Worm (Caenorhabditis elegans) whole organism, L4 larva: ENCODE measurements around the gene hsp-4.

Source experiments
- nhr-6 ChIP-seq: fragments of 150-350 bp; optimal IDR thresholded peaks from 2 replicates; lab custom pipeline; 2014; ENCODE audit warnings: missing biosample characterization, missing genetic modification characterization
- nhr-77 ChIP-seq: fragments of 150-350 bp; optimal IDR thresholded peaks from 2 replicates; lab custom pipeline; 2014; ENCODE audit warnings: missing biosample characterization, missing genetic modification characterization
- pha-4 ChIP-seq, 2 experiments: fragments of 150-350 bp in 1 of 2; fragments of 200-800 bp in 1 of 2; sonication (Bioruptor generic) in 1 of 2; IDR thresholded peaks in 1 of 2; optimal IDR thresholded peaks in 1 of 2; 2 replicates each; pipeline versions ENCODE4 v1.3.6 to Lab custom; 2014 to 2022; ENCODE audit warnings: missing genetic modification characterization in 2 of 2, missing genetic modification reagents in 2 of 2, missing biosample characterization in 1 of 2, missing compliant biosample characterization in 1 of 2
- php-3 ChIP-seq: fragments of 200-800 bp; sonication (Bioruptor generic); IDR thresholded peaks from 2 replicates; pipeline ENCODE4 v1.3.6; 2022; ENCODE audit warnings: missing genetic modification reagents, missing genetic modification characterization, missing compliant biosample characterization

DNA sequence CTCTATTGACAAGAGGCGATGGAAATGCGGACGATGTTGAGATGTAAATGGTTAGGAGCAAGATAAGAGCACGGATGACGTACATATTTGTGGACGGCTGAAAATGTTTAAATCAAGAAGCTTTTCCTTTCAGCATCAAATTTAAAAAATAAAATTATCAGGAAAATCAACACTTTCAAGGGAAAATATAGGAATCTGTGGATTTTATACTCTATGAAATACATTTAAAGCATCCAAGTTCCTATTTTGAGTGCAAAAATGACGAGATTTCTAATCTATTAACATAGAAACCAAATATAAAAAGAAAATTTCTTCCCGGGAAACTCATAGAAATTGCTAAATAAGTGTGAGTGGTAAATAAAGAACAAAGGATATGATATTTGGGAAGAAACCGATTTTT lies 38.4 kb downstream of the hsp-4 start, which contains the start of gene F45E12.6:
- TF ChIP-seq pha-4 (GFP tag; IDR thresholded peaks at IDR 0.05; lab: Robert Waterston, UW) (no peak), pha-4 (tag; optimal IDR thresholded peaks at IDR 0.05; lab: Kevin White, UChicago) (no peak), php-3 (no peak), nhr-6 (no peak), nhr-77 (tag; lab: Kevin White, UChicago) (no peak)
